Worm (Caenorhabditis elegans) whole organism, L4/young adult: ENCODE results near the gene msp-38.

Source experiments
- W03F9.2 ChIP-seq: fragments of 150-350 bp; optimal IDR thresholded peaks from 2 replicates; lab custom pipeline; 2014; ENCODE audit warnings: missing biosample characterization, missing genetic modification characterization
- dao-5 ChIP-seq: sonication (generic microtip); optimal IDR thresholded peaks from 2 replicates; lab custom pipeline; 2016; ENCODE audit warnings: missing genotype, missing genetic modification characterization, moderate library complexity, missing compliant biosample characterization

- no peak for TF ChIP-seq dao-5 (tag; lab: Kevin White, UChicago)
- no peak for TF ChIP-seq W03F9.2 (tag; lab: Kevin White, UChicago)
These were observed 5.7 kb downstream of the msp-38 start, which contains the start of gene K08F4.12 for ce11 chrIV:10137804-10138203.
